Worm (Caenorhabditis elegans) whole organism, L4 larva: ENCODE results near the gene Y55B1BL.1.
A peak's percentile ranks its signal among the peaks of the same experiment; 100 is the strongest.

Experiments
- Y105C5A.15 ChIP-seq: fragments of 200-800 bp; sonication (Bioruptor generic); IDR thresholded peaks from 2 replicates; pipeline ENCODE4 v1.3.6; 2022; ENCODE audit warnings: missing genetic modification characterization, missing compliant biosample characterization
- hmg-1.1 ChIP-seq: fragments of 200-800 bp; sonication (Bioruptor generic); IDR thresholded peaks from 2 replicates; pipeline ENCODE4 v1.3.6; 2022; ENCODE audit warnings: missing genetic modification reagents, missing genetic modification characterization, missing compliant biosample characterization
- lin-15B ChIP-seq: fragments of 150-350 bp; sonication (generic microtip); optimal IDR thresholded peaks from 3 replicates; lab custom pipeline; 2014; ENCODE audit warnings: missing biosample characterization, missing genetic modification characterization
- mxl-3 ChIP-seq: fragments of 200-800 bp; sonication (Bioruptor generic); optimal IDR thresholded peaks from 2 replicates; lab custom pipeline; 2018; ENCODE audit warnings: mild to moderate bottlenecking, missing genetic modification characterization, missing compliant biosample characterization

Y55B1BL.1 gene

DNA sequence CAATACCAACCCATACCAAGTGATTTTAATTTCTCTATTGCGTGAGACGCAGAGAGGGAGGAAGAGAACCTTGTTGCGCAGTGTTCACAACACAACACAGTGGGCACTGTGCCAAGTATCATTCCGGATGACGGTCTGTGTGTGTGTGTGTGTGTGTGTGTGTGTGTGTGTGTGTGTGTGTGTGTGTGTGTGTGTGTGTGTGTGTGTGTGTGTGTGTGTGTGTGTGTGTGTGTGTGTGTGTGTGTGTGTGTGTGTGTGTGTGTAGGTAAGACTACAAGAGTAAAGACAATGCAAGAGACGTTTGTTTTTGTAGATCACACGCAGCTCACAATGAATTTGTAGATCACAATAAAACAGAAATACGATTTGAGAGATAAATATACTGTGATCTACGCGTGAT, 43.3 kb downstream of the Y55B1BL.1 start:
- TF ChIP-seq hmg-1.1 (GFP tag; lab: Robert Waterston, UW) (0 out of 2 replicates have a peak, but pooled peaks have one; percentile 12), mxl-3 (peak; percentile 4)

DNA sequence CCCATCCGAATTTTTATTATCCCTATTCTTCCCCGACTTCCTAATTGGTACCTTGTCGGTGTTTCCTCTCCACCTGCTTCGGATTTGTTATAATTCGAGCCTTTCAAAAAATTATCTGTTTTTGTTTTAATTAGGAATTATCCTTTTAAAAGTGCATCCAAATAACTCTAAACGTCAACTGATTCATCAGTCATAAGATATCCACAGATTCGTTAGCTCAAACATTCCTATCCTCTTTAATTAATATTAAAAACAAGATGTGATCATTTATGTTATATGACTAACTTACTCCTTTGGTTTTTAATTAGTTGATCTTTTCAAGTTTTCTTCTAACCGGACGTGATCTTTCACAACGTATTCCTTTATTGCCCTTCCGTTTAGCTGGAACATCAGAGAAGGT, 44.7 kb downstream of the Y55B1BL.1 start:
- TF ChIP-seq lin-15B (tag; lab: Kevin White, UChicago): no peak
- no peak for TF ChIP-seq Y105C5A.15 (GFP tag; lab: Robert Waterston, UW)
